Fruit fly (Drosophila melanogaster): ENCODE data around the gene CG12316.

- TF ChIP-seq CG14655 (GFP tag; optimal IDR thresholded peaks at IDR 0.05): no peak
- TF ChIP-seq CG4496 (GFP tag; IDR thresholded peaks at IDR 0.05): no peak
- TF ChIP-seq Pif1A (GFP tag; optimal IDR thresholded peaks at IDR 0.05): no peak
Measured at dm6 chr3L:15163414-15163813, 26.7 kb upstream of the CG12316 start, which contains the start of gene CG7011.
